Worm (Caenorhabditis elegans) whole organism, L1 larva: ENCODE data around the gene znf-593.

ENCODE experiments used
- C04F5.9 ChIP-seq: sonication (generic microtip); optimal IDR thresholded peaks from 2 replicates; lab custom pipeline; 2016; ENCODE audit warnings: missing genetic modification characterization, missing compliant biosample characterization
- C34B4.2 ChIP-seq: sonication (generic microtip); optimal IDR thresholded peaks from 2 replicates; lab custom pipeline; 2017; ENCODE audit warnings: mild to moderate bottlenecking, missing genetic modification characterization, missing compliant biosample characterization
- F16B12.6 ChIP-seq: fragments of 150-350 bp; optimal IDR thresholded peaks from 2 replicates; lab custom pipeline; 2014; ENCODE audit warnings: missing biosample characterization, missing genetic modification characterization
- aha-1 ChIP-seq: fragments of 150-350 bp; optimal IDR thresholded peaks from 2 replicates; lab custom pipeline; 2014; ENCODE audit warnings: missing biosample characterization, missing genetic modification characterization
- ama-1 ChIP-seq: fragments of 150-350 bp; optimal IDR thresholded peaks from 2 replicates; lab custom pipeline; 2014
- ceh-63 ChIP-seq: fragments of 200-800 bp; sonication (Bioruptor generic); optimal IDR thresholded peaks from 2 replicates; lab custom pipeline; 2018; ENCODE audit warnings: mild to moderate bottlenecking, missing genetic modification characterization, missing compliant biosample characterization
- ceh-82 ChIP-seq, 3 experiments: fragments of 150-350 bp in 1 of 3; sonication (generic microtip) in 2 of 3; optimal IDR thresholded peaks; 2 replicates each; lab custom pipeline; 2014 to 2017; ENCODE audit warnings: missing biosample characterization in 3 of 3, missing genetic modification characterization in 3 of 3
- ceh-88 ChIP-seq: fragments of 200-800 bp; sonication (Bioruptor generic); IDR thresholded peaks from 2 replicates; pipeline ENCODE4 v1.3.6; 2022; ENCODE audit warnings: missing genetic modification characterization, missing compliant biosample characterization
- ces-1 ChIP-seq: fragments of 150-350 bp; optimal IDR thresholded peaks from 2 replicates; lab custom pipeline; 2014; ENCODE audit warnings: missing biosample characterization, missing genetic modification reagents, missing genetic modification characterization
- dpl-1 ChIP-seq, 3 experiments: fragments of 150-350 bp in 2 of 3; sonication (generic microtip) in 1 of 3; optimal IDR thresholded peaks; 2 replicates each; lab custom pipeline; 2014 to 2017; ENCODE audit warnings: missing biosample characterization in 3 of 3, missing genetic modification characterization in 3 of 3, missing genetic modification reagents in 3 of 3
- efl-1 ChIP-seq, 4 experiments: fragments of 150-350 bp; optimal IDR thresholded peaks in 3 of 4; peaks in 1 of 4; 1 replicate in 1 of 4; 2 replicates in 3 of 4; lab custom pipeline; 2014; ENCODE audit warnings: missing biosample characterization in 2 of 4, missing genetic modification characterization in 2 of 4, missing genetic modification reagents in 2 of 4
- egl-13 ChIP-seq: sonication (generic microtip); optimal IDR thresholded peaks from 2 replicates; lab custom pipeline; 2016; ENCODE audit warnings: missing genotype, missing genetic modification reagents, missing genetic modification characterization, missing compliant biosample characterization
- egl-27 ChIP-seq, 2 experiments: fragments of 150-350 bp in 1 of 2; sonication (generic microtip); optimal IDR thresholded peaks; 3 replicates each; lab custom pipeline; 2017 to 2018; ENCODE audit warnings: missing biosample characterization in 2 of 2, missing genetic modification characterization in 2 of 2, missing genetic modification reagents in 2 of 2
- elt-2 ChIP-seq: sonication (generic microtip); optimal IDR thresholded peaks from 2 replicates; lab custom pipeline; 2016; ENCODE audit warnings: missing genetic modification characterization, mild to moderate bottlenecking, inconsistent platforms, missing compliant biosample characterization, missing genetic modification reagents
- ets-5 ChIP-seq: fragments of 200-800 bp; sonication (Bioruptor generic); IDR thresholded peaks from 2 replicates; pipeline ENCODE4 v1.3.6; 2022; ENCODE audit warnings: missing genetic modification characterization, missing compliant biosample characterization
- fkh-8 ChIP-seq: sonication (generic microtip); optimal IDR thresholded peaks from 2 replicates; lab custom pipeline; 2016; ENCODE audit warnings: mild to moderate bottlenecking, missing genetic modification characterization, missing compliant biosample characterization
- fos-1 ChIP-seq: fragments of 150-350 bp; optimal IDR thresholded peaks from 2 replicates; lab custom pipeline; 2014; ENCODE audit warnings: missing biosample characterization, missing genetic modification characterization
- hpl-2 ChIP-seq: fragments of 150-350 bp; optimal IDR thresholded peaks from 2 replicates; lab custom pipeline; 2014; ENCODE audit warnings: missing biosample characterization, missing genetic modification reagents, missing genetic modification characterization
- irx-1 ChIP-seq: sonication (generic microtip); optimal IDR thresholded peaks from 2 replicates; lab custom pipeline; 2016; ENCODE audit warnings: missing genetic modification characterization, missing compliant biosample characterization
- isw-1 ChIP-seq: fragments of 200-800 bp; sonication (Bioruptor generic); IDR thresholded peaks from 2 replicates; pipeline ENCODE4 v1.3.6; 2022; ENCODE audit warnings: missing genetic modification characterization, missing compliant biosample characterization
- lin-13 ChIP-seq: fragments of 150-350 bp; optimal IDR thresholded peaks from 2 replicates; lab custom pipeline; 2014; ENCODE audit warnings: missing biosample characterization, missing genetic modification reagents, missing genetic modification characterization
- lin-14 ChIP-seq: fragments of 200-800 bp; sonication (Bioruptor generic); optimal IDR thresholded peaks from 2 replicates; lab custom pipeline; 2018; ENCODE audit warnings: mild to moderate bottlenecking, missing genetic modification characterization, moderate library complexity, missing compliant biosample characterization
- lin-39 ChIP-seq: fragments of 150-350 bp; optimal IDR thresholded peaks from 2 replicates; lab custom pipeline; 2014; ENCODE audit warnings: missing biosample characterization, missing genetic modification reagents, missing genetic modification characterization
- lir-3 ChIP-seq: sonication (generic microtip); optimal IDR thresholded peaks from 2 replicates; lab custom pipeline; 2016; ENCODE audit warnings: mild to moderate bottlenecking, missing genetic modification characterization, moderate library complexity, missing compliant biosample characterization; ENCODE audit not compliant: poor library complexity
- lsy-2 ChIP-seq, 2 experiments: fragments of 150-350 bp; optimal IDR thresholded peaks; 2 replicates each; lab custom pipeline; 2014; ENCODE audit warnings: missing biosample characterization in 2 of 2, missing genetic modification characterization in 2 of 2
- mdl-1 ChIP-seq, 2 experiments: fragments of 150-350 bp; optimal IDR thresholded peaks; 2 replicates each; lab custom pipeline; 2014 to 2017; ENCODE audit warnings: missing biosample characterization in 2 of 2, missing genetic modification characterization in 2 of 2, inconsistent platforms in 1 of 2
- mep-1 ChIP-seq: fragments of 150-350 bp; optimal IDR thresholded peaks from 2 replicates; lab custom pipeline; 2014; ENCODE audit warnings: missing biosample characterization, missing genetic modification characterization
- nhr-12 ChIP-seq: sonication (generic microtip); optimal IDR thresholded peaks from 2 replicates; lab custom pipeline; 2017; ENCODE audit warnings: missing biosample characterization, missing genetic modification characterization
- nhr-19 ChIP-seq: fragments of 200-800 bp; sonication (Bioruptor generic); conservative IDR thresholded peaks from 2 replicates; pipeline ENCODE4 v1.3.6; 2022; ENCODE audit warnings: missing genetic modification characterization, missing compliant biosample characterization
- nhr-20 ChIP-seq: sonication (generic microtip); optimal IDR thresholded peaks from 2 replicates; lab custom pipeline; 2016; ENCODE audit warnings: mild to moderate bottlenecking, missing genetic modification characterization, missing compliant biosample characterization
- nhr-237 ChIP-seq: fragments of 150-350 bp; optimal IDR thresholded peaks from 2 replicates; lab custom pipeline; 2014; ENCODE audit warnings: missing biosample characterization, missing genetic modification characterization
- nhr-28 ChIP-seq: fragments of 150-350 bp; optimal IDR thresholded peaks from 2 replicates; lab custom pipeline; 2014; ENCODE audit warnings: missing biosample characterization, missing genetic modification characterization
- nhr-47 ChIP-seq: sonication (generic microtip); optimal IDR thresholded peaks from 2 replicates; lab custom pipeline; 2016; ENCODE audit warnings: mild to moderate bottlenecking, missing genetic modification characterization, moderate library complexity, missing compliant biosample characterization
- nhr-77 ChIP-seq: fragments of 150-350 bp; optimal IDR thresholded peaks from 2 replicates; lab custom pipeline; 2014; ENCODE audit warnings: missing biosample characterization, missing genetic modification characterization
- nhr-85 ChIP-seq: sonication (generic microtip); peaks from one replicate; lab custom pipeline; 2016; ENCODE audit warnings: missing genetic modification characterization, inconsistent platforms, missing compliant biosample characterization
- nhr-90 ChIP-seq: sonication (generic microtip); optimal IDR thresholded peaks from 2 replicates; lab custom pipeline; 2016; ENCODE audit warnings: mild to moderate bottlenecking, missing genetic modification characterization, missing compliant biosample characterization; ENCODE audit not compliant: poor library complexity
- pax-3 ChIP-seq: fragments of 200-800 bp; sonication (Bioruptor generic); optimal IDR thresholded peaks from 2 replicates; lab custom pipeline; 2018; ENCODE audit warnings: mild to moderate bottlenecking, missing genetic modification characterization, moderate library complexity, missing compliant biosample characterization
- pqm-1 ChIP-seq: sonication (generic microtip); optimal IDR thresholded peaks from 3 replicates; lab custom pipeline; 2017; ENCODE audit warnings: missing biosample characterization, missing genetic modification characterization
- rnt-1 ChIP-seq: sonication (generic microtip); optimal IDR thresholded peaks from 2 replicates; lab custom pipeline; 2016; ENCODE audit warnings: mild to moderate bottlenecking, missing genetic modification characterization, moderate library complexity, missing compliant biosample characterization
- skn-1 ChIP-seq: fragments of 150-350 bp; optimal IDR thresholded peaks from 2 replicates; lab custom pipeline; 2014; ENCODE audit warnings: missing biosample characterization, missing genetic modification characterization
- sox-4 ChIP-seq: sonication (generic microtip); optimal IDR thresholded peaks from 2 replicates; lab custom pipeline; 2016; ENCODE audit warnings: missing genetic modification characterization, missing compliant biosample characterization
- sptf-1 ChIP-seq: fragments of 150-350 bp; optimal IDR thresholded peaks from 2 replicates; lab custom pipeline; 2014; ENCODE audit warnings: missing biosample characterization, missing genetic modification characterization
- sup-37 ChIP-seq: fragments of 200-800 bp; sonication (Bioruptor generic); optimal IDR thresholded peaks from 2 replicates; lab custom pipeline; 2018; ENCODE audit warnings: mild to moderate bottlenecking, missing genetic modification characterization, missing compliant biosample characterization
- tbx-2 ChIP-seq: sonication (generic microtip); optimal IDR thresholded peaks from 2 replicates; lab custom pipeline; 2016; ENCODE audit warnings: missing genetic modification characterization, missing compliant biosample characterization
- tlp-1 ChIP-seq: fragments of 150-350 bp; optimal IDR thresholded peaks from 2 replicates; lab custom pipeline; 2014; ENCODE audit warnings: missing biosample characterization, missing genetic modification characterization
- unc-62 ChIP-seq: fragments of 150-350 bp; optimal IDR thresholded peaks from 2 replicates; lab custom pipeline; 2014; ENCODE audit warnings: missing biosample characterization, missing genetic modification reagents, missing genetic modification characterization
- unc-86 ChIP-seq: sonication (generic microtip); optimal IDR thresholded peaks from 2 replicates; lab custom pipeline; 2016; ENCODE audit warnings: missing genetic modification characterization, missing compliant biosample characterization
- unc-98 ChIP-seq: fragments of 200-800 bp; sonication (Bioruptor generic); IDR thresholded peaks from 2 replicates; pipeline ENCODE4 v1.3.6; 2022; ENCODE audit warnings: missing genetic modification characterization, missing compliant biosample characterization
- vab-15 ChIP-seq: sonication (generic microtip); optimal IDR thresholded peaks from 2 replicates; lab custom pipeline; 2017; ENCODE audit warnings: missing genotype, mild to moderate bottlenecking, missing genetic modification characterization, missing compliant biosample characterization
- zag-1 ChIP-seq: fragments of 150-350 bp; optimal IDR thresholded peaks from 2 replicates; lab custom pipeline; 2014; ENCODE audit warnings: missing biosample characterization, missing genetic modification characterization
- zip-4 ChIP-seq: fragments of 200-800 bp; sonication (Bioruptor generic); optimal IDR thresholded peaks from 2 replicates; lab custom pipeline; 2018; ENCODE audit warnings: mild to moderate bottlenecking, missing genetic modification characterization, moderate library complexity, missing compliant biosample characterization
- ztf-11 ChIP-seq, 2 experiments: sonication (generic microtip); optimal IDR thresholded peaks; 2 replicates each; lab custom pipeline; 2016 to 2017; ENCODE audit warnings: missing genetic modification characterization in 2 of 2, missing biosample characterization in 1 of 2, missing compliant biosample characterization in 1 of 2

znf-593 gene

ce11 chrIII:11921658-11922098 lies 3.2 kb upstream of the znf-593 start, which contains the start of gene Y56A3A.22 (continued):
- no peak for TF ChIP-seq ces-1
- TF ChIP-seq nhr-47 (tag; lab: Kevin White, UChicago), result peak; percentile 40
- TF ChIP-seq fos-1 (tag; lab: Kevin White, UChicago), result no peak
- TF ChIP-seq elt-2, result peak; percentile 29
- no peak for TF ChIP-seq nhr-19
- no peak for TF ChIP-seq mep-1 (tag; lab: Kevin White, UChicago)
- TF ChIP-seq nhr-90 (tag; lab: Kevin White, UChicago), result peak; percentile 57
- TF ChIP-seq F16B12.6 (tag; lab: Kevin White, UChicago), result no peak
- peak; percentile 39 for TF ChIP-seq rnt-1 (tag; lab: Kevin White, UChicago)
- TF ChIP-seq C34B4.2 (tag; lab: Kevin White, UChicago), result no peak
- peak; percentile 33 for TF ChIP-seq pax-3 (tag; lab: Kevin White, UChicago)
- peak; percentile 7 to 18 for TF ChIP-seq efl-1 (optimal IDR thresholded peaks at IDR 0.05; lab: Kevin White, UChicago)
- TF ChIP-seq efl-1 (GFP tag; optimal IDR thresholded peaks at IDR 0.05 in 1 of 2; lab: Kevin White, UChicago), result peak in 1 of 2 experiments; percentile 91
- TF ChIP-seq zag-1 (tag; lab: Kevin White, UChicago), result no peak
- no peak for TF ChIP-seq egl-13
- TF ChIP-seq ets-5 (GFP tag; lab: Robert Waterston, UW), result no peak
- TF ChIP-seq mdl-1 (tag; optimal IDR thresholded peaks at IDR 0.05; lab: Kevin White, UChicago), result no peak
- TF ChIP-seq lin-13 (GFP tag; lab: Kevin White, UChicago), result no peak
- TF ChIP-seq sup-37 (GFP tag; lab: Kevin White, UChicago), result no peak
- TF ChIP-seq pqm-1 (tag; lab: Kevin White, UChicago), result no peak
- no peak for TF ChIP-seq ztf-11 (tag; optimal IDR thresholded peaks at IDR 0.05; lab: Kevin White, UChicago)
- TF ChIP-seq unc-62 (GFP tag; lab: Kevin White, UChicago), result no peak
- TF ChIP-seq unc-98 (GFP tag; lab: Robert Waterston, UW), result no peak
- no peak for TF ChIP-seq lir-3 (tag; lab: Kevin White, UChicago)
- TF ChIP-seq nhr-77, result no peak
- no peak for TF ChIP-seq irx-1
- TF ChIP-seq C04F5.9 (tag; lab: Kevin White, UChicago), result no peak
- no peak for TF ChIP-seq skn-1 (tag; lab: Kevin White, UChicago)
- no peak for TF ChIP-seq egl-27 (tag; optimal IDR thresholded peaks at IDR 0.05; lab: Kevin White, UChicago)
- TF ChIP-seq sptf-1 (tag; lab: Kevin White, UChicago), result no peak
- TF ChIP-seq lin-14 (GFP tag; lab: Kevin White, UChicago), result no peak
- TF ChIP-seq fkh-8 (tag; lab: Kevin White, UChicago), result no peak
- TF ChIP-seq vab-15, result no peak
- no peak for TF ChIP-seq unc-86 (tag; lab: Kevin White, UChicago)
- no peak for TF ChIP-seq nhr-85 (tag; lab: Kevin White, UChicago)
- no peak for TF ChIP-seq nhr-20 (tag; lab: Kevin White, UChicago)
- no peak for TF ChIP-seq hpl-2
- no peak for TF ChIP-seq dpl-1 (GFP tag; optimal IDR thresholded peaks at IDR 0.05; lab: Kevin White, UChicago)
- no peak for TF ChIP-seq isw-1 (GFP tag; lab: Robert Waterston, UW)
- TF ChIP-seq ama-1 (lab: Kevin White, UChicago), result peak; percentile 86
- TF ChIP-seq lin-39 (tag; lab: Kevin White, UChicago), result no peak

ce11 chrIII:11920187-11920785 lies 1.8 kb upstream of the znf-593 start, which contains the start of the genes ccf-1 and trap-4:
Gene ccf-1 (minus strand): TSS chrIII:11920237.
Gene trap-4 (plus strand): TSS chrIII:11920735.
- TF ChIP-seq unc-86 (tag; lab: Kevin White, UChicago) (no peak), tbx-2 (tag; lab: Kevin White, UChicago) (peak; percentile 32), ceh-88 (GFP tag; lab: Robert Waterston, UW) (no peak), ceh-82 (tag; optimal IDR thresholded peaks at IDR 0.05; lab: Kevin White, UChicago) (peak in 2 of 3 experiments; percentile 22 to 58), aha-1 (tag; lab: Kevin White, UChicago) (no peak), sptf-1 (tag; lab: Kevin White, UChicago) (no peak), zip-4 (GFP tag; lab: Kevin White, UChicago) (no peak), nhr-28 (tag; lab: Kevin White, UChicago) (no peak), ceh-63 (GFP tag; lab: Kevin White, UChicago) (no peak), tlp-1 (no peak), sox-4 (tag; lab: Kevin White, UChicago) (no peak), ces-1 (no peak), mep-1 (tag; lab: Kevin White, UChicago) (peak; percentile 75), nhr-237 (tag; lab: Kevin White, UChicago) (no peak), nhr-12 (no peak), lsy-2 (tag; optimal IDR thresholded peaks at IDR 0.05; lab: Kevin White, UChicago) (peak; percentile 61 to 84), isw-1 (GFP tag; lab: Robert Waterston, UW) (peak; percentile 56)
